Fruit fly (Drosophila melanogaster): Measurements from ENCODE around the gene Lgr1.

DNA sequence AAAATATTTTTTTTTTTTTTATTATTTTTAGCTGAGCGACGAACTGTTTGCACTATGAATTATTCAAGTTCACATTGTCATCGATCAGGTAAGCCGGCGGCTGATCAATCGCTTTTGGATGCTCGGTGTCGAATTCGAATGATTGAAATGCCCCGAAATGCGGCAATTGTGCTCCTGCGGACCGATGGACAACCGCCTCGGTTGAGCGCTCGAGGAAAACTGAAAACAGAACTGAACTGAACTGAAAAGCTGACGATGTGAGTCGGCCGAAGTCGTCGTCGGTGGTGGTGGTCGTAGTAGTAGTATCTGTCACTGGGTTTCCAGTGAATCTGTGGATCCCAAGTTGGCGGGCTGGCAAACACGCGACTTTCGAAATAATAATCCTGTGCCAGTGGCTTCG is 36.7 kb downstream of the Lgr1 start:
- TF ChIP-seq pan (optimal IDR thresholded peaks at IDR 0.05) (no peak), EcR (GFP tag; optimal IDR thresholded peaks at IDR 0.05) (no peak), psq (optimal IDR thresholded peaks at IDR 0.05) (no peak), Dll (optimal IDR thresholded peaks at IDR 0.05) (no peak), usp (GFP tag; optimal IDR thresholded peaks at IDR 0.05) (no peak)

Data from whole organism.